Worm (Caenorhabditis elegans) whole organism, young adult: ENCODE measurements around the gene F41H10.4.

Source experiments
- D2030.7 ChIP-seq: fragments of 200-800 bp; sonication (Bioruptor generic); IDR thresholded peaks from 2 replicates; pipeline ENCODE4 v1.3.6; 2022; ENCODE audit warnings: missing genetic modification reagents, missing genetic modification characterization, missing compliant biosample characterization
- F22D6.2 ChIP-seq: sonication (generic microtip); optimal IDR thresholded peaks from 2 replicates; lab custom pipeline; 2016; ENCODE audit warnings: mild to moderate bottlenecking, missing genetic modification characterization, missing compliant biosample characterization
- F23B12.7 ChIP-seq: sonication (generic microtip); optimal IDR thresholded peaks from 2 replicates; lab custom pipeline; 2017; ENCODE audit warnings: missing genetic modification characterization, mild to moderate bottlenecking, missing compliant biosample characterization, antibody characterized with exemption, moderate library complexity; ENCODE audit not compliant: insufficient read depth
- F49E8.2 ChIP-seq: sonication (generic microtip); optimal IDR thresholded peaks from 3 replicates; lab custom pipeline; 2017; ENCODE audit warnings: missing genetic modification characterization, mild to moderate bottlenecking, missing compliant biosample characterization, antibody characterized with exemption, moderate library complexity; ENCODE audit not compliant: insufficient read depth
- K11D2.4 ChIP-seq: fragments of 200-800 bp; sonication (Bioruptor generic); IDR thresholded peaks from 2 replicates; pipeline ENCODE4 v1.3.6; 2022; ENCODE audit warnings: missing genetic modification reagents, missing genetic modification characterization, missing compliant biosample characterization
- T07F8.4 ChIP-seq: sonication (generic microtip); optimal IDR thresholded peaks from 2 replicates; lab custom pipeline; 2016; ENCODE audit warnings: mild to moderate bottlenecking, missing genetic modification characterization, moderate library complexity, missing compliant biosample characterization
- T26A5.8 ChIP-seq: sonication (generic microtip); optimal IDR thresholded peaks from 2 replicates; lab custom pipeline; 2016; ENCODE audit warnings: missing genetic modification characterization, missing compliant biosample characterization
- Y53G8AR.9 ChIP-seq: fragments of 200-800 bp; sonication (Bioruptor generic); conservative IDR thresholded peaks from 2 replicates; pipeline ENCODE4 v1.3.6; 2022; ENCODE audit warnings: missing genetic modification reagents, missing genetic modification characterization, missing compliant biosample characterization
- Y67H2A.10 ChIP-seq: fragments of 200-800 bp; sonication (Bioruptor generic); conservative IDR thresholded peaks from 2 replicates; pipeline ENCODE4 v1.3.6; 2022; ENCODE audit warnings: missing genetic modification reagents, missing genetic modification characterization, missing compliant biosample characterization
- Y79H2A.3 ChIP-seq: fragments of 200-800 bp; sonication (Bioruptor generic); conservative IDR thresholded peaks from 2 replicates; pipeline ENCODE4 v1.3.6; 2022; ENCODE audit warnings: missing genetic modification reagents, missing genetic modification characterization, missing compliant biosample characterization
- aptf-2 ChIP-seq: fragments of 200-800 bp; sonication (Bioruptor generic); conservative IDR thresholded peaks from 2 replicates; pipeline ENCODE4 v1.3.6; 2022; ENCODE audit warnings: missing genetic modification reagents, missing genetic modification characterization, missing compliant biosample characterization
- athp-1 ChIP-seq: sonication (generic microtip); optimal IDR thresholded peaks from 2 replicates; lab custom pipeline; 2017; ENCODE audit warnings: mild to moderate bottlenecking, missing genetic modification characterization, missing compliant biosample characterization
- efl-1 ChIP-seq: fragments of 150-350 bp; optimal IDR thresholded peaks from 2 replicates; lab custom pipeline; 2014; ENCODE audit warnings: missing biosample characterization, missing genetic modification reagents, missing genetic modification characterization
- egrh-3 ChIP-seq: fragments of 200-800 bp; sonication (Bioruptor generic); IDR thresholded peaks from 2 replicates; pipeline ENCODE4 v1.3.6; 2022; ENCODE audit warnings: missing genetic modification reagents, missing genetic modification characterization, missing compliant biosample characterization
- hlh-12 ChIP-seq: sonication (generic microtip); optimal IDR thresholded peaks from 2 replicates; lab custom pipeline; 2016; ENCODE audit warnings: missing genetic modification characterization, missing compliant biosample characterization
- hrde-1 ChIP-seq: sonication (generic microtip); optimal IDR thresholded peaks from 2 replicates; lab custom pipeline; 2016; ENCODE audit warnings: missing genetic modification characterization, mild to moderate bottlenecking, missing compliant biosample characterization, moderate library complexity, missing genotype, missing genetic modification reagents, borderline replicate concordance
- hsf-1 ChIP-seq: fragments of 200-800 bp; sonication (Bioruptor generic); IDR thresholded peaks from 2 replicates; pipeline ENCODE4 v1.3.6; 2022; ENCODE audit warnings: missing genetic modification reagents, missing genetic modification characterization, missing compliant biosample characterization
- lag-1 ChIP-seq: fragments of 200-800 bp; sonication (Bioruptor generic); IDR thresholded peaks from 2 replicates; pipeline ENCODE4 v1.3.6; 2022; ENCODE audit warnings: missing genetic modification reagents, missing genetic modification characterization, missing compliant biosample characterization
- let-607 ChIP-seq, 2 experiments: fragments of 200-800 bp in 1 of 2; sonication (Bioruptor generic) in 1 of 2; sonication (generic microtip) in 1 of 2; optimal IDR thresholded peaks; 2 replicates each; lab custom pipeline; 2016 to 2018; ENCODE audit warnings: mild to moderate bottlenecking in 2 of 2, missing compliant biosample characterization in 2 of 2, missing genetic modification characterization in 2 of 2, moderate library complexity in 2 of 2, missing genotype in 1 of 2
- lsl-1 ChIP-seq: fragments of 200-800 bp; sonication (Bioruptor generic); optimal IDR thresholded peaks from 2 replicates; lab custom pipeline; 2018; ENCODE audit warnings: mild to moderate bottlenecking, missing genetic modification characterization, moderate library complexity, missing compliant biosample characterization
- lsy-27 ChIP-seq: sonication (generic microtip); optimal IDR thresholded peaks from 2 replicates; lab custom pipeline; 2017; ENCODE audit warnings: missing genetic modification characterization, mild to moderate bottlenecking, missing compliant biosample characterization, antibody characterized with exemption, missing genotype, borderline replicate concordance; ENCODE audit not compliant: insufficient read depth
- madf-6 ChIP-seq: fragments of 200-800 bp; sonication (Bioruptor generic); IDR thresholded peaks from 2 replicates; pipeline ENCODE4 v1.3.6; 2022; ENCODE audit warnings: missing genetic modification reagents, missing genetic modification characterization, missing compliant biosample characterization
- mcd-1 ChIP-seq: fragments of 200-800 bp; sonication (Bioruptor generic); IDR thresholded peaks from 2 replicates; pipeline ENCODE4 v1.3.6; 2022; ENCODE audit warnings: missing genetic modification reagents, missing genetic modification characterization, missing compliant biosample characterization
- nfyb-1 ChIP-seq: fragments of 200-800 bp; sonication (Bioruptor generic); IDR thresholded peaks from 2 replicates; pipeline ENCODE4 v1.3.6; 2022; ENCODE audit warnings: missing genetic modification reagents, missing genetic modification characterization, missing compliant biosample characterization
- nhr-120 ChIP-seq: fragments of 200-800 bp; sonication (Bioruptor generic); IDR thresholded peaks from 2 replicates; pipeline ENCODE4 v1.3.6; 2022; ENCODE audit warnings: missing genetic modification characterization, missing compliant biosample characterization
- nhr-90 ChIP-seq: sonication (generic microtip); optimal IDR thresholded peaks from 2 replicates; lab custom pipeline; 2016; ENCODE audit warnings: missing genotype, mild to moderate bottlenecking, missing genetic modification characterization, missing compliant biosample characterization
- snpc-3.4 ChIP-seq: sonication (generic microtip); optimal IDR thresholded peaks from 2 replicates; lab custom pipeline; 2017; ENCODE audit warnings: missing genetic modification characterization, mild to moderate bottlenecking, missing compliant biosample characterization, antibody characterized with exemption, moderate library complexity, missing genotype, missing genetic modification reagents
- snpc-4 ChIP-seq, 5 experiments: fragments of 150-350 bp in 1 of 5; sonication (generic microtip) in 4 of 5; optimal IDR thresholded peaks; 2 replicates each; lab custom pipeline; 2014 to 2018; ENCODE audit warnings: missing genetic modification characterization in 5 of 5, missing biosample characterization in 3 of 5, antibody characterized with exemption in 2 of 5, mild to moderate bottlenecking in 2 of 5, missing compliant biosample characterization in 2 of 5, missing genotype in 2 of 5, moderate library complexity in 2 of 5, missing genetic modification reagents in 1 of 5
- somi-1 ChIP-seq: fragments of 200-800 bp; sonication (Bioruptor generic); optimal IDR thresholded peaks from 2 replicates; lab custom pipeline; 2018; ENCODE audit warnings: mild to moderate bottlenecking, missing genetic modification characterization, missing compliant biosample characterization
- tbx-9 ChIP-seq: sonication (generic microtip); optimal IDR thresholded peaks from 2 replicates; lab custom pipeline; 2016; ENCODE audit warnings: borderline replicate concordance, missing genetic modification characterization, inconsistent platforms, missing compliant biosample characterization
- unc-62 ChIP-seq: fragments of 150-350 bp; optimal IDR thresholded peaks from 2 replicates; lab custom pipeline; 2014; ENCODE audit warnings: missing biosample characterization, missing genetic modification reagents, missing genetic modification characterization
- ztf-26 ChIP-seq: sonication (generic microtip); optimal IDR thresholded peaks from 2 replicates; lab custom pipeline; 2017; ENCODE audit warnings: missing genetic modification characterization, missing compliant biosample characterization
- ztf-3 ChIP-seq: fragments of 200-800 bp; sonication (Bioruptor generic); optimal IDR thresholded peaks from 2 replicates; lab custom pipeline; 2018; ENCODE audit warnings: mild to moderate bottlenecking, missing genetic modification characterization, missing compliant biosample characterization

The F41H10.4 gene

DNA sequence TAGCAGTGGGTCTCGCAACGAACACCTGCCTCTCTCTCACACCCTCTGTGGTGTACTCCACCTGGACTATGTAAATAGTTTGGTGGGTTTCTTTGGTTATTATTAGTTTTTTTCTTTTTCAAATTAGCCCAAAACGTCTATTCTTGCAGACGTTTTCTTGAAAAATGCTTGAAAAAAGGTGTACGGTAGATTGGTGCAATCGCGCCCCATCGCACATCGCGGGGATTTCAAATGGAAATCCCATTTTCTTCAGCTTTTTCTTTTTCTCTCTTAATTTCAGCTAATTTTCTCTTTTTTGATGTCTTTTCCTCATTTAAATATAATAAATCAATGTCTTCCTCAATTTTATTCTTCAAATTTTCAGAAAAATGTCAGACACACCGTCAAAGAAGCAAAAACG lies 10.2 kb upstream of the F41H10.4 start, which contains the start of gene Y4C6B.1 (continued):
- TF ChIP-seq snpc-3.4 (peak; percentile 10), lag-1 (no peak), hsf-1 (GFP tag; lab: Robert Waterston, UW) (no peak), efl-1 (GFP tag; lab: Kevin White, UChicago) (peak; percentile 61), hrde-1 (no peak), lsy-27 (tag; lab: Kevin White, UChicago) (no peak), mcd-1 (GFP tag; lab: Robert Waterston, UW) (peak; percentile 69), snpc-4 (GFP tag; optimal IDR thresholded peaks at IDR 0.05; lab: Kevin White, UChicago) (no peak), snpc-4 (tag; optimal IDR thresholded peaks at IDR 0.05; lab: Kevin White, UChicago) (peak in 3 of 4 experiments; percentile 59 to 80 (median 72)), K11D2.4 (GFP tag; lab: Robert Waterston, UW) (no peak)
- TF ChIP-seq, all 124 proteins: peak for 7

DNA sequence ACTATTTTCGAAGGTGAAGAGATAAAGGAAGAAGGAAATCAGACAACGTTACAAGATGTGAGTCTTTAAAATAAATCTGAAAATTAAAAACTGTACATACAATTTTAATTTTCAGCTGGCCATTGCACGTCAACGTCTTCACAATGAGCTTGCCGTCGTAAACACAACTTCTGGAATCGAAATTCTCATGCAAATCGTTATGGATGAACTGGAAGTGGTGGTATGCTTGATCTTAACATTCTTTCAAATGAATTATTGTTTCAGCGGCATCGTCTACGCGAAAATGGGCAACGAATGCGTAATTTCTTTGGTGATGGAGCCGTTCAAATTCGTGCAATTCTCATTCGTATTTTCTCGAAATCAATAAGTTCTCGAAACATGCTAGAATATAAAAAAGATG lies 9.8 kb upstream of the F41H10.4 start:
- TF ChIP-seq egrh-3 (GFP tag; lab: Robert Waterston, UW) (no peak), nhr-90 (tag; lab: Kevin White, UChicago) (no peak), Y53G8AR.9 (GFP tag; lab: Robert Waterston, UW) (no peak), D2030.7 (no peak), ztf-26 (tag; lab: Kevin White, UChicago) (no peak), nfyb-1 (GFP tag; lab: Robert Waterston, UW) (no peak), unc-62 (no peak), T26A5.8 (tag; lab: Kevin White, UChicago) (no peak), mcd-1 (GFP tag; lab: Robert Waterston, UW) (no peak), ztf-3 (no peak), Y79H2A.3 (no peak), tbx-9 (no peak), aptf-2 (GFP tag; lab: Robert Waterston, UW) (no peak), lsy-27 (tag; lab: Kevin White, UChicago) (no peak), let-607 (tag; optimal IDR thresholded peaks at IDR 0.05; lab: Kevin White, UChicago) (no peak), T07F8.4 (tag; lab: Kevin White, UChicago) (no peak), madf-6 (GFP tag; lab: Robert Waterston, UW) (no peak), hlh-12 (tag; lab: Kevin White, UChicago) (no peak), Y67H2A.10 (GFP tag; lab: Robert Waterston, UW) (no peak), athp-1 (tag; lab: Kevin White, UChicago) (no peak)

DNA sequence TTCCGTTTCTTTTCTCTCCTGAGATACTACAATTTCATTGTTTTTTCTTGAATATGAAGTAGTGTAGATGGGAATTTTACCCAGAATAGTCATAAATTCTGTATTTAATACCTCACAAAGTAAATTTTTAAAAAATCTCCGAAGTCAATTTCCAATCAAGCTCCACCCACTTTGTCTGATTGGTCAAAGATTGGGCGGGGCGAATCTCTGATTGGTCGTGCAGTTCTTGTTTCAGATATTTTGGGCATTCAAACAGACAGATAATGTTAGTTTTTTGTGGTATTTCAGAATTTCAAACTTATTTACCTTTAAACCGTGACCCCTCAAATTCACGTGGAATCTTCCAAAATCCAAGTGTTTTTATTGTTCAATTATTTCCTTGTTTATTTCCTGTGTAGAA lies 3.8 kb upstream of the F41H10.4 start, which contains the start of gene F41H10.5:
TSS of gene F41H10.5 (plus strand) at position 375 of the 400 bp plus-strand sequence.
- no peak for TF ChIP-seq nhr-120 (GFP tag; lab: Robert Waterston, UW)
- TF ChIP-seq somi-1 (GFP tag; lab: Kevin White, UChicago), result no peak
- no peak for TF ChIP-seq F49E8.2
- TF ChIP-seq F23B12.7, result no peak

DNA sequence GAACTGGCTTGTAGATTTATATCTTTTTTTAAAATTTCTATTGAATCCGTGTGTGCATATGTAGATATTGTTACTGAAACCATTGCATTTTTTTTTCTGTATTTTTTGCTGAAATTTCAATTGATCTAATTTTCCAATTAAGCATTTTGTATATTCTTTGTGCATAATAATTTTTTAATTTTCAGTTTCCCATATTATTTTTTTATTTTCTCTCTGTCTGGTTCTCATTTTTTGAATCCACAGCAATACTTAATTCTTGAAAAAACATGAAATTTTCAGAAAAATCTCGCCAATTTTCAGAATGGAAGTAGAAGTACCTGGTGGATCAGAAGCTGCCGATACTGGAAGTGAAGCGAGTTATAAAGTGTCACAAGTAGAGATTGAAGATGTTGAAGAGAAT lies 2.2 kb downstream of the F41H10.4 start, which contains the start of gene sand-1:
TSS of gene sand-1 (plus strand) at position 301 of the 400 bp plus-strand sequence.
- TF ChIP-seq F22D6.2 (tag; lab: Kevin White, UChicago), result no peak
- no peak for TF ChIP-seq tbx-9
- TF ChIP-seq athp-1 (tag; lab: Kevin White, UChicago), result peak; percentile 30
- no peak for TF ChIP-seq lsl-1 (GFP tag; lab: Kevin White, UChicago)
- no peak for TF ChIP-seq snpc-4 (GFP tag; optimal IDR thresholded peaks at IDR 0.05; lab: Kevin White, UChicago)
- peak in 1 of 4 experiments; percentile 66 for TF ChIP-seq snpc-4 (tag; optimal IDR thresholded peaks at IDR 0.05; lab: Kevin White, UChicago)
